Worm (Caenorhabditis elegans) whole organism, L4 larva: ENCODE results near the gene mpst-2.
A peak's percentile ranks its signal among the peaks of the same experiment; 100 is the strongest.

Source experiments
- F49E8.2 ChIP-seq: sonication (generic microtip); optimal IDR thresholded peaks from 2 replicates; lab custom pipeline; 2016; ENCODE audit warnings: missing compliant biosample characterization, mild to moderate bottlenecking, missing genetic modification characterization, borderline replicate concordance
- Y48G9A.11 ChIP-seq: fragments of 200-800 bp; sonication (Bioruptor generic); IDR thresholded peaks from 2 replicates; pipeline ENCODE4 v1.3.6; 2022; ENCODE audit warnings: missing genetic modification reagents, missing genetic modification characterization, missing compliant biosample characterization
- Y75B8A.6 ChIP-seq: fragments of 200-800 bp; sonication (Bioruptor generic); IDR thresholded peaks from 2 replicates; pipeline ENCODE4 v1.3.6; 2022; ENCODE audit warnings: missing genetic modification reagents, missing genetic modification characterization, missing compliant biosample characterization
- aha-1 ChIP-seq: fragments of 150-350 bp; peaks from one replicate; lab custom pipeline; 2014; ENCODE audit warnings: missing biosample characterization, missing genetic modification characterization
- egl-27 ChIP-seq: sonication (generic microtip); optimal IDR thresholded peaks from 3 replicates; lab custom pipeline; 2017; ENCODE audit warnings: missing biosample characterization, missing genetic modification reagents, missing genetic modification characterization
- jun-1 ChIP-seq: fragments of 150-350 bp; optimal IDR thresholded peaks from 2 replicates; lab custom pipeline; 2014; ENCODE audit warnings: missing biosample characterization, missing genetic modification reagents, missing genetic modification characterization
- mdl-1 ChIP-seq, 2 experiments: fragments of 150-350 bp in 1 of 2; sonication (generic microtip) in 1 of 2; optimal IDR thresholded peaks; 2 replicates each; lab custom pipeline; 2014 to 2017; ENCODE audit warnings: missing biosample characterization in 2 of 2, missing genetic modification characterization in 2 of 2
- nhr-11 ChIP-seq: fragments of 150-350 bp; optimal IDR thresholded peaks from 2 replicates; lab custom pipeline; 2014; ENCODE audit warnings: missing biosample characterization, missing genetic modification characterization
- snpc-4 ChIP-seq: fragments of 150-350 bp; optimal IDR thresholded peaks from 2 replicates; lab custom pipeline; 2014; ENCODE audit warnings: missing biosample characterization, missing genetic modification characterization
- spr-1 ChIP-seq: sonication (generic microtip); optimal IDR thresholded peaks from 2 replicates; lab custom pipeline; 2016; ENCODE audit warnings: mild to moderate bottlenecking, missing genetic modification characterization, missing compliant biosample characterization
- unc-62 ChIP-seq, 3 experiments: fragments of 150-350 bp in 1 of 3; sonication (generic microtip); optimal IDR thresholded peaks in 2 of 3; peaks in 1 of 3; 1 replicate in 1 of 3; 2 replicates in 2 of 3; lab custom pipeline; 2014 to 2017; ENCODE audit warnings: missing biosample characterization in 3 of 3, missing genetic modification characterization in 3 of 3, missing genetic modification reagents in 3 of 3, missing genotype in 1 of 3
- zip-2 ChIP-seq: fragments of 150-350 bp; optimal IDR thresholded peaks from 2 replicates; lab custom pipeline; 2014; ENCODE audit warnings: missing biosample characterization, missing genetic modification characterization
- ztf-11 ChIP-seq: fragments of 150-350 bp; optimal IDR thresholded peaks from 2 replicates; lab custom pipeline; 2014; ENCODE audit warnings: missing biosample characterization, missing genetic modification characterization

DNA sequence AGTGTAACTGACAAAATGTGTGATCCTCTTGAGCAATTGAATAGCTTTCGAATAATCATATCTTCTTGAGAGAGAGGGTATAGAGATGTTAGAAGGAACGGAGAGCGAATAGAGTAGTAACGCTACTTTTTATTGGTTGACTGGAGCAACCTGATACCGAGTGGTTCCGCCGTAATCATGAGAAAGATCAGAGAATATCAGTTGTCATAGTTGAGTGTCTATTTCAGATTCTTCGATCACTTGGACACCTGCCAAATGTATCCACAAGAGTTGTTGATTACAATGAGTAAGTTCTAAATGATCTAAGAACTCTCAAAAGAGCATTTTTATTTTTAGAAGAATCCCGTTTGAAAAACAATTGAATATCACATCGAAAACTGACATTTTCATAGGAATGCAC, 17.5 kb upstream of the mpst-2 start:
- TF ChIP-seq snpc-4 (tag; lab: Kevin White, UChicago) (no peak), F49E8.2 (tag; lab: Kevin White, UChicago) (no peak), spr-1 (tag; lab: Kevin White, UChicago) (no peak), jun-1 (tag; lab: Kevin White, UChicago) (no peak), Y75B8A.6 (no peak), egl-27 (tag; lab: Kevin White, UChicago) (no peak), aha-1 (tag; lab: Kevin White, UChicago) (no peak), unc-62 (GFP tag; optimal IDR thresholded peaks at IDR 0.05 in 1 of 2; lab: Kevin White, UChicago) (peak in 1 of 2 experiments; percentile 96), unc-62 (tag; optimal IDR thresholded peaks at IDR 0.05; lab: Kevin White, UChicago) (no peak), zip-2 (tag; lab: Kevin White, UChicago) (no peak), Y48G9A.11 (GFP tag; lab: Robert Waterston, UW) (no peak), mdl-1 (tag; optimal IDR thresholded peaks at IDR 0.05; lab: Kevin White, UChicago) (no peak), nhr-11 (tag; lab: Kevin White, UChicago) (no peak), ztf-11 (no peak)
